Worm (Caenorhabditis elegans) whole organism, midembryonic: ENCODE measurements around the gene taf-7.2.

Experiments
- T22C8.4 ChIP-seq: fragments of 200-800 bp; sonication (Bioruptor generic); IDR thresholded peaks from 2 replicates; pipeline ENCODE4 v1.3.6; 2022; ENCODE audit warnings: missing genetic modification characterization, missing compliant biosample characterization
- cog-1 ChIP-seq: sonication (generic microtip); optimal IDR thresholded peaks from 2 replicates; lab custom pipeline; 2016; ENCODE audit warnings: missing genetic modification characterization, missing compliant biosample characterization
- flt-1 ChIP-seq: fragments of 200-800 bp; sonication (Bioruptor generic); IDR thresholded peaks from 2 replicates; pipeline ENCODE4 v1.3.6; 2022; ENCODE audit warnings: missing genetic modification characterization, missing compliant biosample characterization
- med-1 ChIP-seq: sonication (generic microtip); optimal IDR thresholded peaks from 2 replicates; lab custom pipeline; 2017; ENCODE audit warnings: missing genetic modification characterization, mild to moderate bottlenecking, missing compliant biosample characterization, antibody characterized with exemption, missing genetic modification reagents; ENCODE audit not compliant: insufficient read depth
- ref-1 ChIP-seq: fragments of 200-800 bp; sonication (Bioruptor generic); conservative IDR thresholded peaks from 2 replicates; pipeline ENCODE4 v1.3.6; 2022; ENCODE audit warnings: missing genetic modification reagents, missing genetic modification characterization, missing compliant biosample characterization
- tab-1 ChIP-seq: fragments of 200-800 bp; sonication (Bioruptor generic); IDR thresholded peaks from 2 replicates; pipeline ENCODE4 v1.3.6; 2022; ENCODE audit warnings: missing genetic modification characterization, missing compliant biosample characterization
- ztf-23 ChIP-seq: fragments of 200-800 bp; sonication (Bioruptor generic); IDR thresholded peaks from 2 replicates; pipeline ENCODE4 v1.3.6; 2022; ENCODE audit warnings: missing genetic modification reagents, missing genetic modification characterization, missing compliant biosample characterization
- ztf-29 ChIP-seq: fragments of 200-800 bp; sonication (Bioruptor generic); IDR thresholded peaks from 2 replicates; pipeline ENCODE4 v1.3.6; 2022; ENCODE audit warnings: missing genetic modification reagents, missing genetic modification characterization, missing compliant biosample characterization

ce11 chrIII:12687382-12687781 lies 14.2 kb upstream of the taf-7.2 start:
- TF ChIP-seq ztf-29 (no peak), cog-1 (tag; lab: Kevin White, UChicago) (no peak), med-1 (GFP tag; lab: Kevin White, UChicago) (no peak), T22C8.4 (GFP tag; lab: Robert Waterston, UW) (no peak), ref-1 (GFP tag; lab: Robert Waterston, UW) (no peak), ztf-23 (GFP tag; lab: Robert Waterston, UW) (no peak), flt-1 (GFP tag; lab: Robert Waterston, UW) (peak; percentile 63; the same call in 1 of the 2 replicates), tab-1 (GFP tag; lab: Robert Waterston, UW) (no peak)
